Worm (Caenorhabditis elegans): ENCODE data around the gene F31D5.2.

DNA sequence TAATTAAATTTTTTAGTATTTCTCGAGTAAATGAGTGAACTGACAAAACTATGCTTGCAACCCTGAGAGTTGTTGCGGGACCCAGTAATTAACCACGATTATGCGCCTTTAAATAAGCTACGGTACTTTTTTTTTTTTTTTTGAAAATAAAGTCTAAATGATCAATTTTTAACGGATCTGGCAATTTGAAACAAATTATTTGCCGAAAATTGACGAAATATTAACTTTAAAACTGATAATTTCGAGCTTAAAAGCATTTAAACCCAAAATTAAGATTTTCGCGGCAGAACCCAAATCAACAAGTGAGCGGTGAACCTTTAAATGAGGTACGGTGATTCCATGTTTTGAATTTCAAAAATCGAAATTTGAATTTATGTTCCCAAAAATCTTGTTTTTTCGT lies 7.1 kb downstream of the F31D5.2 start:
- TF ChIP-seq ztf-4 (tag; optimal IDR thresholded peaks at IDR 0.05) (no peak), skn-1 (tag; optimal IDR thresholded peaks at IDR 0.05) (no peak), elt-3 (tag; optimal IDR thresholded peaks at IDR 0.05) (no peak), snpc-4 (tag; optimal IDR thresholded peaks at IDR 0.05) (no peak), nhr-12 (tag; optimal IDR thresholded peaks at IDR 0.05) (no peak), pha-4 (tag; optimal IDR thresholded peaks at IDR 0.05) (no peak), fkh-10 (GFP tag; optimal IDR thresholded peaks at IDR 0.05) (no peak), nhr-28 (tag; optimal IDR thresholded peaks at IDR 0.05) (no peak), jun-1 (tag; optimal IDR thresholded peaks at IDR 0.05) (no peak), unc-39 (tag; optimal IDR thresholded peaks at IDR 0.05) (no peak), lin-15B (tag; optimal IDR thresholded peaks at IDR 0.05) (no peak), aly-2 (tag; optimal IDR thresholded peaks at IDR 0.05) (no peak), unc-62 (GFP tag; optimal IDR thresholded peaks at IDR 0.05) (no peak), nhr-11 (tag; optimal IDR thresholded peaks at IDR 0.05) (no peak)

Measured in whole organism, L3 larva.